Worm (Caenorhabditis elegans) whole organism, mixed stage, embryonic: ENCODE measurements around the gene B0496.11.

Experiments used
- mep-1 ChIP-seq: fragments of 150-350 bp; optimal IDR thresholded peaks from 2 replicates; lab custom pipeline; 2017; ENCODE audit warnings: missing biosample characterization, missing genetic modification reagents, missing genetic modification characterization, inconsistent platforms
- nhr-12 ChIP-seq: fragments of 150-350 bp; optimal IDR thresholded peaks from 2 replicates; lab custom pipeline; 2014; ENCODE audit warnings: missing biosample characterization, missing genetic modification characterization
- nhr-2 ChIP-seq: fragments of 150-350 bp; optimal IDR thresholded peaks from 2 replicates; lab custom pipeline; 2014; ENCODE audit warnings: missing biosample characterization, missing genetic modification characterization
- nhr-237 ChIP-seq: fragments of 150-350 bp; optimal IDR thresholded peaks from 2 replicates; lab custom pipeline; 2014; ENCODE audit warnings: missing biosample characterization, missing genetic modification characterization
- pha-4 ChIP-seq: fragments of 150-350 bp; optimal IDR thresholded peaks from 2 replicates; lab custom pipeline; 2018; ENCODE audit warnings: missing biosample characterization, missing genetic modification reagents, missing genetic modification characterization
- sem-2 ChIP-seq: fragments of 200-800 bp; sonication (Bioruptor generic); optimal IDR thresholded peaks from 2 replicates; lab custom pipeline; 2018; ENCODE audit warnings: mild to moderate bottlenecking, missing genetic modification characterization, missing compliant biosample characterization
- snpc-4 ChIP-seq: fragments of 150-350 bp; optimal IDR thresholded peaks from 2 replicates; lab custom pipeline; 2014; ENCODE audit warnings: missing biosample characterization, missing genetic modification characterization
- sptf-1 ChIP-seq: sonication (generic microtip); optimal IDR thresholded peaks from 2 replicates; lab custom pipeline; 2017; ENCODE audit warnings: mild to moderate bottlenecking, missing genetic modification characterization, moderate library complexity, missing compliant biosample characterization
- unc-39 ChIP-seq: fragments of 150-350 bp; optimal IDR thresholded peaks from 2 replicates; lab custom pipeline; 2014; ENCODE audit warnings: missing biosample characterization, missing genetic modification characterization
- ztf-11 ChIP-seq: fragments of 150-350 bp; optimal IDR thresholded peaks from 2 replicates; lab custom pipeline; 2014; ENCODE audit warnings: missing biosample characterization, missing genetic modification characterization

ce11 chrIV:7477197-7477596, 43.4 kb upstream of the B0496.11 start, which contains the start of gene pycr-4:
- TF ChIP-seq sptf-1 (tag; lab: Kevin White, UChicago) (no peak), nhr-237 (tag; lab: Kevin White, UChicago) (no peak), nhr-12 (no peak), unc-39 (tag; lab: Kevin White, UChicago) (no peak), pha-4 (tag; lab: Kevin White, UChicago) (no peak), ztf-11 (tag; lab: Kevin White, UChicago) (no peak), snpc-4 (tag; lab: Kevin White, UChicago) (no peak), mep-1 (no peak), nhr-2 (tag; lab: Kevin White, UChicago) (no peak), sem-2 (no peak)
